Fruit fly (Drosophila melanogaster): ENCODE results near the gene CG3225.

The CG3225 gene

DNA sequence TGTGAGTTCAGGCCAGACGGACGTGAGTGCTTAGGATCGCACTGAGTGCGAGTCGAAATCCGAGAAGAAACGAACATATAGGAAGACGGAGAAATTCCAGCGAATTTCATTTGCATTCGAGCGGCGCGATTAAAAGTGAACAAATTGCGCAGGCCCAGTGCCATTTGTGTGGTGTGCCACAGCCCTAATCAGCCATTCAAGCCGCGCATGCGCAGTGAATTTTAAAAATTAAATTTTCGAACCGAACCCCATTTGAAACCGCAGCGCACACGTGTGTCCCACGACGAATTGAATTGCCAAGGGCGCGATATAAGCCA lies 5.1 kb downstream of the CG3225 start:
- peak; percentile 17 for TF ChIP-seq Vsx2 (GFP tag; optimal IDR thresholded peaks at IDR 0.05; ENCODE audit: partially characterized antibody)
- no peak for TF ChIP-seq ey (GFP tag; optimal IDR thresholded peaks at IDR 0.05)

DNA sequence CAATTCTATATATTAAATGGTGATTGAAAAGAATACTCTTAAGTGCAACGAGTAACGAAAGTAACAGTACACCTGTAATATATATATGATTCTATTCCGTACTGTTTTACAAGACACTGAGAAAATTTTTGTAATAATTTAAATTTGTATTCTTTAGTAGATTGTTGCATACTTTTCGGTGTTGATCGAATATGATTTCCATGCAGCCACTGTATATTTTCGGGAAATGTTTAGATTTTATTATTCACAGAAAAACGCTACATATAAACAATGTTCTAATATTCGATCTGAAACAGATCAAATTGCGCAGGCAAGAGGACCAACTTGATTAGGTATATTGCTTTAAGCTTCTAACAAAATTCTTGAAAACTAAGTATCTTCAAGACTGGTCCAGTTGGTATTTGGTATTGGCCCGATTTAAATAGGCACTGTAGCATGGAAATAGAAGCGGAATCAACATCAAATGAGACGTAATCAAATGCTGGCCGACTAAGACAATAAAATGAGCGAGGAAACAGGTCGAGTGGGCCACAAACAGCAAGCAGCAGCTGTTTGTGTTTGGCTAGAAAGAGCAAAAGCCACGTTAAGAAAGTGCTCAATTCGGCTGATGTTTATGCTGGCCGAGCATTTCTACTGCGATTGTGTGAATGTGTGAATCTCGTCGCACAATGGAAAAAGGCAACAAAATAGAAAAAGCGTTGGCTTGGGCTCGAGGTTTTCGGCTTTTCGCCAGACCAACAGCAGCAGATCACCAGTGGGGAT lies 5.6 kb downstream of the CG3225 start, which contains the start of gene CG15629:
TSS of gene CG15629 (plus strand) at position 749 of the 762 bp plus-strand sequence.
- no peak for TF ChIP-seq GATAd (GFP tag; optimal IDR thresholded peaks at IDR 0.05)
- peak; percentile 18 for TF ChIP-seq N (GFP tag; optimal IDR thresholded peaks at IDR 0.05)
- peak; percentile 81 for TF ChIP-seq Myc (optimal IDR thresholded peaks at IDR 0.05)
- peak; percentile 40 for TF ChIP-seq brk (GFP tag; optimal IDR thresholded peaks at IDR 0.05)
- TF ChIP-seq tai (GFP tag; optimal IDR thresholded peaks at IDR 0.05), result peak; percentile 49

DNA sequence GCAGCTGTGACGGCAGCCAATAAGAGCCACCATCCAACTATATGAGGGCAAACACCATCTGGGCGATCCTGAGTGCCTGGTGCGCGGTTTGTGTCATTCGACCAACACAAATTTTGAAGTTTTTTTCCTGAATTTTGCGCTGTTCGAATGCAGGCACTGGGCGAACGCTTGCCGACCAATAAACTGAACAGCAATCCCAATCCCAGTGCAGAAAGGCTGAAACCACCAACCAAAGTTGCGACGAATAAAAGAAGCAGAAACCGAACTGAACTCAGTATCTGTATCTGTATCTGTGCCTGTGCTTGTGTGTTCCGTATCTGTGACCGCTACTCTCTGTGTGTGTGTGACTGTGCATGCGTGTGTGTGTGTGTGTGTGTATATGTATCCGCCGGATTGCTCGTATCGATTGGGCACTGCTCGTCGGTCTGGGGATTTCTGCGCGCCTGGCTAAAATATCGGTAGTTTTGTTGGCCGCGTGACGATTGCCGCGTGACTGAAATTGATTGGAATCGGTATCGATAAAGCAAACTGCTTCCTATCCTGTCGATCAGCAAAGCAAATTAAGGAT lies 6.5 kb downstream of the CG3225 start:
- peak; percentile 45 for TF ChIP-seq Hr78 (GFP tag; optimal IDR thresholded peaks at IDR 0.05)
- TF ChIP-seq HLH106 (tag; optimal IDR thresholded peaks at IDR 0.05), result peak; percentile 14
- TF ChIP-seq OdsH (GFP tag; optimal IDR thresholded peaks at IDR 0.05), result peak; percentile 8
- TF ChIP-seq ey (GFP tag; optimal IDR thresholded peaks at IDR 0.05), result no peak
- peak; percentile 76 for TF ChIP-seq Vsx2 (GFP tag; optimal IDR thresholded peaks at IDR 0.05; ENCODE audit: partially characterized antibody)
- TF ChIP-seq Rel (GFP tag; optimal IDR thresholded peaks at IDR 0.05), result peak; percentile 97
- peak; percentile 77 for TF ChIP-seq Rel (tag; optimal IDR thresholded peaks at IDR 0.05)
- peak; percentile 98 for TF ChIP-seq N (GFP tag; optimal IDR thresholded peaks at IDR 0.05)
- TF ChIP-seq Jra (GFP tag; optimal IDR thresholded peaks at IDR 0.05), result peak; percentile 57
- TF ChIP-seq Abd-B (GFP tag; optimal IDR thresholded peaks at IDR 0.05), result peak; percentile 75
- TF ChIP-seq Sp1 (GFP tag; optimal IDR thresholded peaks at IDR 0.05), result no peak
- no peak for TF ChIP-seq rgr (GFP tag; optimal IDR thresholded peaks at IDR 0.05)
- TF ChIP-seq Hnf4 (GFP tag; optimal IDR thresholded peaks at IDR 0.05), result peak; percentile 21
- TF ChIP-seq foxo (GFP tag; optimal IDR thresholded peaks at IDR 0.05), result peak in 1 of 2 experiments; percentile 75
- TF ChIP-seq dmrt93B (GFP tag; optimal IDR thresholded peaks at IDR 0.05), result no peak
- peak; percentile 95 for TF ChIP-seq CrebA (GFP tag; optimal IDR thresholded peaks at IDR 0.05; ENCODE audit: borderline replicate concordance)
- peak; percentile 40 to 70 for TF ChIP-seq dl (GFP tag; optimal IDR thresholded peaks at IDR 0.05; ENCODE audit: insufficient read depth in 1 of 2, partially characterized antibody in 2 of 2)
- TF ChIP-seq fru (GFP tag; optimal IDR thresholded peaks at IDR 0.05), result peak; percentile 92
- peak; percentile 47 for TF ChIP-seq brk (GFP tag; optimal IDR thresholded peaks at IDR 0.05)
- TF ChIP-seq Dif (GFP tag; optimal IDR thresholded peaks at IDR 0.05; ENCODE audit: partially characterized antibody), result peak; percentile 94
- peak; percentile 24 for TF ChIP-seq Hr83 (GFP tag; optimal IDR thresholded peaks at IDR 0.05; ENCODE audit: poor library complexity, severe bottlenecking)
- TF ChIP-seq CG9705 (GFP tag; optimal IDR thresholded peaks at IDR 0.05), result no peak

DNA sequence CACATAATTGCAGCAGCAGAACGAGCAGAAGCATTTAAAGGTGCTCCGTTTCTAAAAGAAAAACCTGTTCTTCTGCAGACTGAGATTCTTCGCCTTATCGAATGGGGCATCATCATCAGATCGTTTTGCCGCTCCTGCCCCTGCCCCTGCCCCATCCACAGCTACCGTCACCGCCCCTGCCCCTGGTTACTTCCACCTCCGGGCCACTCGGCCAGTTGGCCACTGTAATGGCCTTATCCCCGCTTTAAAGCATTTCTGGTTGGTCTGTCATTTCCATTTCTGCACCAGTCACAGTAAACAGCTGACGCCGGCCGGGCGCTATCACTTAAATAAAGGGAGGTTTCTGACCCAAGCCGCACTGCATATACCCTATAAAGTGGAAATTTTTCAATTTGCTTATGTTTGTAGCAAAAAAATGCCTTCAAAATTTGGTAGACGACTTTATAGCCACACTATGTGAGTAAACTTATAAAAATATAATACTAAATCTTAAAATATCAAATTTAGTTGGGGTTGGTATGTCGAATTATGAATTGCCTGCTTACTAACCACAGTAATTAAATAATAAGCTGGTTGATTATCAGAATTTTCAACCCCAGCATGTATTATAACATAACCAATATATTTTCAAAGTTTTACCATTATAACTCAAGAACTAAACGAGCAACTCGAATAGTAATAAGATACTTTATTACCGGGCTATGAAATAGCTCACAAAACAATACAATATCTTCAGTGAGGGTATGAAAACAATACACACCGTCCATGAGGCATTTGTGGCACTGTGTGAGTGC lies 7.2 kb downstream of the CG3225 start:
- TF ChIP-seq foxo (GFP tag; optimal IDR thresholded peaks at IDR 0.05) (peak in 1 of 2 experiments; percentile 70), dmrt93B (GFP tag; optimal IDR thresholded peaks at IDR 0.05) (peak; percentile 64), sage (GFP tag; optimal IDR thresholded peaks at IDR 0.05) (no peak), h (GFP tag; optimal IDR thresholded peaks at IDR 0.05) (peak; percentile 58), jim (GFP tag; optimal IDR thresholded peaks at IDR 0.05) (no peak), CG9705 (GFP tag; optimal IDR thresholded peaks at IDR 0.05) (peak; percentile 60), CG32264 (GFP tag; optimal IDR thresholded peaks at IDR 0.05) (no peak), Hr78 (GFP tag; optimal IDR thresholded peaks at IDR 0.05) (no peak), tai (GFP tag; optimal IDR thresholded peaks at IDR 0.05) (peak; percentile 31), OdsH (GFP tag; optimal IDR thresholded peaks at IDR 0.05) (peak; percentile 68), psq (GFP tag; optimal IDR thresholded peaks at IDR 0.05) (peak; percentile 69), lola (GFP tag; optimal IDR thresholded peaks at IDR 0.05) (no peak), br (GFP tag; optimal IDR thresholded peaks at IDR 0.05) (peak; percentile 45), pan (optimal IDR thresholded peaks at IDR 0.05) (no peak), Abd-B (GFP tag; optimal IDR thresholded peaks at IDR 0.05) (no peak), rgr (GFP tag; optimal IDR thresholded peaks at IDR 0.05) (peak; percentile 57), Myc (optimal IDR thresholded peaks at IDR 0.05) (no peak), Mio (GFP tag; optimal IDR thresholded peaks at IDR 0.05) (no peak), fru (GFP tag; optimal IDR thresholded peaks at IDR 0.05) (peak; percentile 62), Sp1 (GFP tag; optimal IDR thresholded peaks at IDR 0.05) (peak; percentile 82), HLH106 (tag; optimal IDR thresholded peaks at IDR 0.05) (peak; percentile 75), Vsx2 (GFP tag; optimal IDR thresholded peaks at IDR 0.05; ENCODE audit: partially characterized antibody) (no peak), usp (GFP tag; optimal IDR thresholded peaks at IDR 0.05) (no peak), woc (GFP tag; optimal IDR thresholded peaks at IDR 0.05) (peak; percentile 93), Hnf4 (GFP tag; optimal IDR thresholded peaks at IDR 0.05) (peak; percentile 49), sv (GFP tag; optimal IDR thresholded peaks at IDR 0.05) (peak; percentile 51), Dif (GFP tag; optimal IDR thresholded peaks at IDR 0.05; ENCODE audit: partially characterized antibody) (no peak), brk (GFP tag; optimal IDR thresholded peaks at IDR 0.05) (peak; percentile 20), ey (GFP tag; optimal IDR thresholded peaks at IDR 0.05) (peak; percentile 60), GATAd (GFP tag; optimal IDR thresholded peaks at IDR 0.05) (no peak), dl (GFP tag; optimal IDR thresholded peaks at IDR 0.05; ENCODE audit: insufficient read depth in 1 of 2, partially characterized antibody in 2 of 2) (no peak), Hr83 (GFP tag; optimal IDR thresholded peaks at IDR 0.05; ENCODE audit: poor library complexity, severe bottlenecking) (no peak)

All from whole organism, wandering third instar larva.